Fruit fly (Drosophila melanogaster) whole organism, adult: ENCODE measurements around the gene sphe.

Experiments used
- CG12768 ChIP-seq: fragments of 200-800 bp; sonication (Bioruptor generic); optimal IDR thresholded peaks from 2 replicates; lab custom pipeline; 2017; ENCODE audit warnings: missing biosample characterization, missing genetic modification characterization, mild to moderate bottlenecking, moderate library complexity, missing genetic modification reagents
- CG14711 ChIP-seq: fragments of 200-800 bp; sonication (Bioruptor generic); optimal IDR thresholded peaks from 2 replicates; lab custom pipeline; 2018; ENCODE audit warnings: missing biosample characterization, mild to moderate bottlenecking, missing genetic modification characterization, moderate library complexity
- CG1620 ChIP-seq: fragments of 200-800 bp; sonication (Bioruptor generic); optimal IDR thresholded peaks from 2 replicates; lab custom pipeline; 2016; ENCODE audit warnings: missing biosample characterization, missing genetic modification characterization
- CG5204 ChIP-seq: fragments of 200-800 bp; sonication (Bioruptor generic); optimal IDR thresholded peaks from 2 replicates; lab custom pipeline; 2016; ENCODE audit warnings: missing biosample characterization, missing genetic modification characterization
- CG7045 ChIP-seq: fragments of 200-800 bp; sonication (Bioruptor generic); optimal IDR thresholded peaks from 2 replicates; lab custom pipeline; 2017; ENCODE audit warnings: missing biosample characterization, mild to moderate bottlenecking, missing genetic modification characterization
- CG7101 ChIP-seq: fragments of 200-800 bp; sonication (Bioruptor generic); optimal IDR thresholded peaks from 2 replicates; lab custom pipeline; 2018; ENCODE audit warnings: missing biosample characterization, mild to moderate bottlenecking, missing genetic modification characterization, moderate library complexity
- Clk ChIP-seq: fragments of 200-800 bp; sonication (Bioruptor generic); optimal IDR thresholded peaks from 2 replicates; lab custom pipeline; 2017; ENCODE audit warnings: missing biosample characterization, missing genetic modification characterization
- Hr96 ChIP-seq: fragments of 200-800 bp; sonication (Bioruptor generic); optimal IDR thresholded peaks from 2 replicates; lab custom pipeline; 2016; ENCODE audit warnings: missing biosample characterization, missing genetic modification characterization
- cic ChIP-seq: fragments of 200-800 bp; sonication (Bioruptor generic); optimal IDR thresholded peaks from 2 replicates; lab custom pipeline; 2017; ENCODE audit warnings: missing biosample characterization, mild to moderate bottlenecking, missing genetic modification characterization, moderate library complexity
- cnc ChIP-seq, 2 experiments: fragments of >200 bp; optimal IDR thresholded peaks; 2 replicates each; lab custom pipeline; 2017
- kay ChIP-seq: fragments of 200-800 bp; sonication (Bioruptor generic); peaks from one replicate; lab custom pipeline; 2016; ENCODE audit warnings: missing biosample characterization, missing genetic modification characterization, borderline replicate concordance
- ovo ChIP-seq: fragments of 200-800 bp; sonication (Bioruptor generic); optimal IDR thresholded peaks from 2 replicates; lab custom pipeline; 2016; ENCODE audit warnings: missing biosample characterization, missing genetic modification characterization

dm6 chrX:16678845-16679347 lies 22.9 kb downstream of the sphe start, which contains the start of the genes CG13010 and sing:
- no peak for TF ChIP-seq CG5204 (GFP tag; lab: Kevin White, UChicago)
- no peak for TF ChIP-seq CG14711 (tag; lab: Kevin White, UChicago)
- TF ChIP-seq cic (GFP tag; lab: Kevin White, UChicago), result no peak
- TF ChIP-seq CG7045, result no peak
- TF ChIP-seq cnc (optimal IDR thresholded peaks at IDR 0.05; lab: Kevin White, UChicago), result no peak
- no peak for TF ChIP-seq CG7101 (tag; lab: Kevin White, UChicago)
- TF ChIP-seq Clk (GFP tag; lab: Kevin White, UChicago), result no peak
- TF ChIP-seq Hr96, result no peak
- TF ChIP-seq CG12768 (GFP tag; lab: Kevin White, UChicago), result no peak
- no peak for TF ChIP-seq CG1620 (GFP tag; lab: Kevin White, UChicago)
- TF ChIP-seq ovo, result no peak
- no peak for TF ChIP-seq kay (GFP tag; lab: Kevin White, UChicago)
